Fruit fly (Drosophila melanogaster) whole organism, embryonic: ENCODE data around the gene CG31638.

Experiments
- ATbp ChIP-seq: fragments of 200-800 bp; sonication (Bioruptor generic); optimal IDR thresholded peaks from 2 replicates; lab custom pipeline; 2017; ENCODE audit warnings: missing biosample characterization, mild to moderate bottlenecking, missing genetic modification characterization, missing genetic modification reagents
- Blimp-1 ChIP-seq: fragments of 200-800 bp; sonication (Bioruptor generic); optimal IDR thresholded peaks from 3 replicates; lab custom pipeline; 2018; ENCODE audit warnings: missing biosample characterization, missing genetic modification characterization, mild to moderate bottlenecking, moderate library complexity, missing genetic modification reagents
- C15 ChIP-seq: fragments of 200-800 bp; sonication (Bioruptor generic); IDR thresholded peaks from 3 replicates; pipeline ENCODE4 v1.3.6; 2022; ENCODE audit warnings: missing biosample characterization, missing genetic modification characterization
- CG10321 ChIP-seq: fragments of 200-800 bp; sonication (Bioruptor generic); IDR thresholded peaks from 2 replicates; pipeline ENCODE4 v1.3.6; 2022; ENCODE audit warnings: missing biosample characterization, missing genetic modification characterization
- CG11696 ChIP-seq: fragments of 200-800 bp; sonication (Bioruptor generic); IDR thresholded peaks from 2 replicates; pipeline ENCODE4 v1.3.6; 2022; ENCODE audit warnings: missing biosample characterization, missing genetic modification characterization
- CG12155 ChIP-seq: fragments of 200-800 bp; sonication (Bioruptor generic); optimal IDR thresholded peaks from 3 replicates; lab custom pipeline; 2016; ENCODE audit warnings: missing biosample characterization, missing genetic modification characterization
- CG12236 ChIP-seq: fragments of 200-800 bp; sonication (Bioruptor generic); optimal IDR thresholded peaks from 2 replicates; lab custom pipeline; 2016; ENCODE audit warnings: missing biosample characterization, missing genetic modification characterization
- CG12942 ChIP-seq: fragments of 200-800 bp; sonication (Bioruptor generic); optimal IDR thresholded peaks from 3 replicates; lab custom pipeline; 2016; ENCODE audit warnings: missing biosample characterization, missing genetic modification characterization
- CG13775 ChIP-seq: fragments of 200-800 bp; sonication (Bioruptor generic); optimal IDR thresholded peaks from 3 replicates; lab custom pipeline; 2017; ENCODE audit warnings: missing biosample characterization, mild to moderate bottlenecking, missing genetic modification characterization
- CG16813 ChIP-seq: fragments of 200-800 bp; sonication (Bioruptor generic); IDR thresholded peaks from 3 replicates; pipeline ENCODE4 v1.3.6; 2022; ENCODE audit warnings: missing biosample characterization, missing genetic modification characterization; ENCODE audit not compliant: partially characterized antibody
- CG17568 ChIP-seq: fragments of 200-800 bp; sonication (Bioruptor generic); optimal IDR thresholded peaks from 2 replicates; lab custom pipeline; 2018; ENCODE audit warnings: missing biosample characterization, mild to moderate bottlenecking, missing genetic modification characterization, moderate library complexity
- CG17912 ChIP-seq: fragments of 200-800 bp; sonication (Bioruptor generic); optimal IDR thresholded peaks from 2 replicates; lab custom pipeline; 2018; ENCODE audit warnings: missing biosample characterization, mild to moderate bottlenecking, missing genetic modification characterization
- CG2199 ChIP-seq: fragments of 200-800 bp; sonication (Bioruptor generic); IDR thresholded peaks from 3 replicates; pipeline ENCODE4 v1.3.6; 2022; ENCODE audit warnings: missing biosample characterization, missing genetic modification characterization
- CG32767 ChIP-seq: fragments of 200-800 bp; sonication (Bioruptor generic); IDR thresholded peaks from 2 replicates; pipeline ENCODE4 v1.3.6; 2022; ENCODE audit warnings: missing biosample characterization, missing genetic modification characterization
- CG6765 ChIP-seq: fragments of 200-800 bp; sonication (Bioruptor generic); optimal IDR thresholded peaks from 3 replicates; lab custom pipeline; 2017; ENCODE audit warnings: missing biosample characterization, mild to moderate bottlenecking, missing genetic modification characterization
- CG7372 ChIP-seq: fragments of 200-800 bp; sonication (Bioruptor generic); IDR thresholded peaks from 2 replicates; pipeline ENCODE4 v1.3.6; 2022; ENCODE audit warnings: missing biosample characterization, missing genetic modification characterization
- CG7928 ChIP-seq: fragments of 200-800 bp; sonication (Bioruptor generic); optimal IDR thresholded peaks from 2 replicates; lab custom pipeline; 2017; ENCODE audit warnings: missing biosample characterization, mild to moderate bottlenecking, missing genetic modification characterization
- CG9609 ChIP-seq: fragments of 200-800 bp; sonication (Bioruptor generic); optimal IDR thresholded peaks from 3 replicates; lab custom pipeline; 2016; ENCODE audit warnings: missing biosample characterization, missing genetic modification characterization
- Camta ChIP-seq: fragments of 200-800 bp; sonication (Bioruptor generic); optimal IDR thresholded peaks from 2 replicates; lab custom pipeline; 2016; ENCODE audit warnings: missing biosample characterization, missing genetic modification characterization
- Deaf1 ChIP-seq: fragments of 200-800 bp; optimal IDR thresholded peaks from 3 replicates; lab custom pipeline; 2019; ENCODE audit warnings: missing biosample characterization, mild to moderate bottlenecking, missing genetic modification characterization, moderate library complexity
- Dip2 ChIP-seq: fragments of 200-800 bp; sonication (Bioruptor generic); IDR thresholded peaks from 2 replicates; pipeline ENCODE4 v1.3.6; 2022; ENCODE audit warnings: missing biosample characterization, missing genetic modification characterization
- Dll ChIP-seq: fragments of 200-800 bp; sonication (Bioruptor generic); IDR thresholded peaks from 4 replicates; pipeline ENCODE4 v1.3.6; 2022; ENCODE audit warnings: missing biosample characterization, missing genetic modification characterization; ENCODE audit not compliant: partially characterized antibody
- Hey ChIP-seq: fragments of 200-800 bp; sonication (Bioruptor generic); optimal IDR thresholded peaks from 3 replicates; lab custom pipeline; 2018; ENCODE audit warnings: missing biosample characterization, mild to moderate bottlenecking, missing genetic modification characterization
- Max ChIP-seq: fragments of 200-800 bp; sonication (Bioruptor generic); optimal IDR thresholded peaks from 2 replicates; lab custom pipeline; 2016; ENCODE audit warnings: missing biosample characterization, mild to moderate bottlenecking, missing genetic modification characterization
- Med ChIP-seq: fragments of 200-800 bp; sonication (Bioruptor generic); peaks from one replicate; lab custom pipeline; 2016; ENCODE audit warnings: missing biosample characterization, missing genetic modification characterization, mild to moderate bottlenecking, inconsistent platforms, moderate library complexity
- Nf-YB ChIP-seq: fragments of 200-800 bp; sonication (Bioruptor generic); optimal IDR thresholded peaks from 3 replicates; lab custom pipeline; 2019; ENCODE audit warnings: missing biosample characterization, mild to moderate bottlenecking, missing genetic modification characterization, moderate library complexity
- Nf-YC ChIP-seq: fragments of 200-800 bp; optimal IDR thresholded peaks from 3 replicates; lab custom pipeline; 2019; ENCODE audit warnings: missing biosample characterization, mild to moderate bottlenecking, missing genetic modification characterization, moderate library complexity
- PHDP ChIP-seq: fragments of 200-800 bp; sonication (Bioruptor generic); optimal IDR thresholded peaks from 3 replicates; lab custom pipeline; 2018; ENCODE audit warnings: missing biosample characterization, mild to moderate bottlenecking, missing genetic modification characterization, moderate library complexity
- Side ChIP-seq: fragments of 200-800 bp; sonication (Bioruptor generic); optimal IDR thresholded peaks from 2 replicates; lab custom pipeline; 2016; ENCODE audit warnings: missing biosample characterization, missing genetic modification characterization
- Taf1 ChIP-seq: fragments of 200-800 bp; sonication (Bioruptor generic); IDR thresholded peaks from 2 replicates; pipeline ENCODE4 v1.3.6; 2022; ENCODE audit warnings: missing biosample characterization, missing genetic modification characterization
- amos ChIP-seq: fragments of 200-800 bp; sonication (Bioruptor generic); IDR thresholded peaks from 2 replicates; pipeline ENCODE4 v1.3.6; 2022; ENCODE audit warnings: missing biosample characterization, missing genetic modification characterization; ENCODE audit not compliant: partially characterized antibody
- ato ChIP-seq: fragments of 200-800 bp; sonication (Bioruptor generic); IDR thresholded peaks from 2 replicates; pipeline ENCODE4 v1.3.6; 2022; ENCODE audit warnings: missing biosample characterization, missing genetic modification characterization; ENCODE audit not compliant: partially characterized antibody
- az2 ChIP-seq: fragments of 200-800 bp; sonication (Bioruptor generic); optimal IDR thresholded peaks from 3 replicates; lab custom pipeline; 2016; ENCODE audit warnings: missing biosample characterization, missing genetic modification characterization
- caup ChIP-seq: fragments of 200-800 bp; sonication (Bioruptor generic); optimal IDR thresholded peaks from 3 replicates; lab custom pipeline; 2017; ENCODE audit warnings: missing biosample characterization, mild to moderate bottlenecking, missing genetic modification characterization, moderate library complexity; ENCODE audit not compliant: severe bottlenecking
- ci ChIP-seq: fragments of 200-800 bp; sonication (Bioruptor generic); IDR thresholded peaks from 3 replicates; pipeline ENCODE4 v1.3.6; 2022; ENCODE audit warnings: missing biosample characterization, missing genetic modification characterization
- crol ChIP-seq: fragments of 200-800 bp; sonication (Bioruptor generic); IDR thresholded peaks from 2 replicates; pipeline ENCODE4 v1.3.6; 2022; ENCODE audit warnings: missing biosample characterization, missing genetic modification characterization
- dan ChIP-seq: fragments of 200-800 bp; sonication (Bioruptor generic); IDR thresholded peaks from 2 replicates; pipeline ENCODE4 v1.3.6; 2022; ENCODE audit warnings: missing biosample characterization, missing genetic modification characterization
- ewg ChIP-seq: fragments of 200-800 bp; sonication (Bioruptor generic); optimal IDR thresholded peaks from 3 replicates; lab custom pipeline; 2017; ENCODE audit warnings: mild to moderate bottlenecking, missing biosample characterization, missing genetic modification reagents, missing genetic modification characterization
- ham ChIP-seq: fragments of 200-800 bp; sonication (Bioruptor generic); IDR thresholded peaks from 2 replicates; pipeline ENCODE4 v1.3.6; 2022; ENCODE audit warnings: missing biosample characterization, missing genetic modification characterization
- kni ChIP-seq: fragments of 200-800 bp; sonication (Bioruptor generic); optimal IDR thresholded peaks from 3 replicates; lab custom pipeline; 2017; ENCODE audit warnings: mild to moderate bottlenecking, missing biosample characterization, missing genetic modification reagents, missing genetic modification characterization
- p53 ChIP-seq: fragments of 200-800 bp; sonication (Bioruptor generic); optimal IDR thresholded peaks from 2 replicates; lab custom pipeline; 2016; ENCODE audit warnings: missing biosample characterization, missing genetic modification characterization
- pros ChIP-seq: fragments of 200-800 bp; sonication (Bioruptor generic); optimal IDR thresholded peaks from 3 replicates; lab custom pipeline; 2019; ENCODE audit warnings: missing biosample characterization, mild to moderate bottlenecking, missing genetic modification characterization, moderate library complexity
- ro ChIP-seq: fragments of 200-800 bp; sonication (Bioruptor generic); IDR thresholded peaks from 2 replicates; pipeline ENCODE4 v1.3.6; 2022; ENCODE audit warnings: missing biosample characterization, missing genetic modification characterization
- sens ChIP-seq: fragments of 200-800 bp; sonication (Bioruptor generic); peaks from one replicate; lab custom pipeline; 2016; ENCODE audit warnings: missing biosample characterization, missing genetic modification characterization
- tin ChIP-seq: fragments of 200-800 bp; sonication (Bioruptor generic); optimal IDR thresholded peaks from 3 replicates; lab custom pipeline; 2016; ENCODE audit warnings: missing biosample characterization, missing genetic modification characterization
- twi ChIP-seq: fragments of 200-800 bp; optimal IDR thresholded peaks from 2 replicates; lab custom pipeline; 2019; ENCODE audit warnings: missing biosample characterization, mild to moderate bottlenecking, missing genetic modification characterization, moderate library complexity
- zf30C ChIP-seq: fragments of 200-800 bp; sonication (Bioruptor generic); optimal IDR thresholded peaks from 3 replicates; lab custom pipeline; 2018; ENCODE audit warnings: missing biosample characterization, mild to moderate bottlenecking, missing genetic modification characterization

CG31638 gene

dm6 chr2L:6530952-6531512, 40.2 kb downstream of the CG31638 start:
- TF ChIP-seq CG13775 (GFP tag; lab: Kevin White, UChicago) (no peak), C15 (GFP tag; lab: Robert Waterston, UW) (no peak), Max (GFP tag; lab: Kevin White, UChicago) (no peak), CG17912 (no peak), zf30C (peak; percentile 57), twi (tag; lab: Kevin White, UChicago) (peak; percentile 93), tin (GFP tag; lab: Kevin White, UChicago) (peak; percentile 10), Deaf1 (tag; lab: Kevin White, UChicago) (peak; percentile 20), kni (GFP tag; lab: Kevin White, UChicago) (peak; percentile 19), ci (GFP tag; lab: Robert Waterston, UW) (no peak), crol (GFP tag; lab: Robert Waterston, UW) (peak; percentile 51), CG10321 (0 out of 2 replicates have a peak, but pooled peaks have one; percentile 11), pros (GFP tag; lab: Kevin White, UChicago) (peak; percentile 75), ato (GFP tag; lab: Robert Waterston, UW) (no peak), CG2199 (GFP tag; lab: Robert Waterston, UW) (0 out of 3 replicates have a peak, but pooled peaks have one; percentile 59)

- no peak for TF ChIP-seq Hey
- TF ChIP-seq CG7372 = no peak
- no peak for TF ChIP-seq kni (GFP tag; lab: Kevin White, UChicago)
- TF ChIP-seq Med (GFP tag; lab: Kevin White, UChicago) = peak; percentile 49
- no peak for TF ChIP-seq Taf1 (GFP tag; lab: Robert Waterston, UW)
- peak; percentile 24 for TF ChIP-seq ewg (GFP tag; lab: Kevin White, UChicago)
- no peak for TF ChIP-seq ATbp
- TF ChIP-seq CG9609 (GFP tag; lab: Kevin White, UChicago) = no peak
- peak; percentile 94 for TF ChIP-seq twi (tag; lab: Kevin White, UChicago)
- TF ChIP-seq amos (GFP tag; lab: Robert Waterston, UW) = 0 out of 2 replicates have a peak, but pooled peaks have one; percentile 5
- TF ChIP-seq az2 = no peak
- no peak for TF ChIP-seq CG6765 (GFP tag; lab: Kevin White, UChicago)
- TF ChIP-seq CG7928 (GFP tag; lab: Kevin White, UChicago) = no peak
- no peak for TF ChIP-seq CG11696
- TF ChIP-seq Side (GFP tag; lab: Kevin White, UChicago) = no peak
- TF ChIP-seq CG16813 (GFP tag; lab: Robert Waterston, UW) = 0 out of 3 replicates have a peak, but pooled peaks have one; percentile 19
- no peak for TF ChIP-seq ro (GFP tag; lab: Robert Waterston, UW)
- TF ChIP-seq CG17568 = no peak
- no peak for TF ChIP-seq ham
- TF ChIP-seq Camta = no peak
- TF ChIP-seq Dip2 = no peak
- no peak for TF ChIP-seq Dll (GFP tag; lab: Robert Waterston, UW)
- no peak for TF ChIP-seq CG12236
- no peak for TF ChIP-seq CG12155 (GFP tag; lab: Kevin White, UChicago)
- TF ChIP-seq Nf-YB (GFP tag; lab: Kevin White, UChicago) = peak; percentile 77
- TF ChIP-seq p53 (GFP tag; lab: Kevin White, UChicago) = no peak
- no peak for TF ChIP-seq PHDP
- peak; percentile 32 for TF ChIP-seq sens (GFP tag; lab: Kevin White, UChicago)
- TF ChIP-seq CG32767 = no peak
- no peak for TF ChIP-seq CG12942 (GFP tag; lab: Kevin White, UChicago)
- TF ChIP-seq Blimp-1 = no peak
- TF ChIP-seq dan = no peak
- peak; percentile 75 for TF ChIP-seq Nf-YC (tag; lab: Kevin White, UChicago)
- TF ChIP-seq caup (GFP tag; lab: Kevin White, UChicago) = no peak
Measured at dm6 chr2L:6531985-6532699, 41.3 kb downstream of the CG31638 start.
